Fruit fly (Drosophila melanogaster) Kc167 (cell line): ENCODE data around the gene CG12811.

Source experiments
- Myc ChIP-seq: fragments of >200 bp; optimal IDR thresholded peaks from 2 replicates; lab custom pipeline; 2017; ENCODE audit warnings: missing external identifiers
- Sin3A ChIP-seq: fragments of >200 bp; optimal IDR thresholded peaks from 2 replicates; lab custom pipeline; 2018; ENCODE audit warnings: missing external identifiers
- h ChIP-seq: fragments of >200 bp; optimal IDR thresholded peaks from 3 replicates; lab custom pipeline; 2018; ENCODE audit warnings: missing external identifiers
- insv ChIP-seq: fragments of >200 bp; optimal IDR thresholded peaks from 3 replicates; lab custom pipeline; 2018; ENCODE audit warnings: missing external identifiers
- psq ChIP-seq: fragments of >200 bp; optimal IDR thresholded peaks from 2 replicates; lab custom pipeline; 2017; ENCODE audit warnings: missing external identifiers
- ttk ChIP-seq: sonication (Bioruptor generic); optimal IDR thresholded peaks from 2 replicates; lab custom pipeline; 2017; ENCODE audit warnings: missing external identifiers

Gene CG12811

DNA sequence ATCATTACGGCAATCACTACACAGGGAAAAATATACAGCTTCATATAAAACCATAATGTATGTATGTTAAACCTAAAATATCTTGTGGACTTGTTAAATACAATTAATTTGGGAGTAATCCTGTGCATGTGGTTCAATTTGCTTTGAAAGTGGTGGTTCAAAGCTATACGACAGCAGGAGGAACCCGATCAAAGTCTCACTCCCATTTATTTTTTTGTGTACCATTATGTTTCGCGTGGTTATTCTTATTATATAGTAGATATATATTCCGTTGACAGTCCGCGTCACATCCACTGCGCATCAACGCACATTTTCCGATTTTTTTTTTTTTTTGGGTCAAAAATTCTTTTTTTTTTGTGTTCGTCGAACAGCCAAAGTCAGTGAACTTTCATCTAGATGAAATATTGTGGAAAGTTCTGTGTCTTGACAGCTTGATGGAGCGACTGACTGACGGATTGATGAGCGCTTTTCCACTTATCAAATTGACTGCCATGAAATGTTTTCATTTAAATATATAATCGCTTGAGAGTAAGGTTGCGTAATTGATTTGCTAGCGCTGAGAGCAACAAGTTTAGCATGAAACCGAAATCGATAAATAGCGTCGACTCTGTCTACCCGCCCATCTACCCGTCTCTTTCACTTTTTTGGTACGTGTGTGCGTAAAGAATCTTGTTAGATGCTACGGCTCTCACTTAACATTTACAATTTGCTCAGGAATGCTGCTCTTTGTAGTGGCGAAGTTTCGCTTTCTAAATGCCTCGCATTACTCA lies 15.5 kb downstream of the CG12811 start:
- no peak for TF ChIP-seq insv (lab: Kevin White, UChicago)

DNA sequence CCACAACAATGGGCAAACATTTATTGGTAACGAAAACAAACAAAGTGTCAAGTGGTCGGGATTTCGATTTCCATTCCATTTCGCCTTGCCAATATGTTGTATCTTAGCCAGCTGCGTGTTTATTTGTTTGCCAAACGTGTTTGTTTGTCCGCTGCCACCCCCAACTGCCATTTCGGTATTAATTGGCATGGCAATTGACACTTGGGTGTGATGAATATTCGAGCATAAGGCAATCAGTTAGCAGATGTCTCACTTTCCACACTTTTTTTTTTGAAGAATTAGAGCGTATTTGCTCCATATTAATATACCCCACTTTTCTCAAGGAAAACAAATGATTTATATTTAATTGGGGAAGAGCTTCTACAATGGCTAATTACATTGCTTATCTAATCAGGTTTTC lies 17.1 kb downstream of the CG12811 start:
- TF ChIP-seq insv (lab: Kevin White, UChicago) (no peak), ttk (no peak), psq (no peak), h (lab: Kevin White, UChicago) (no peak), Sin3A (lab: Kevin White, UChicago) (no peak), Myc (lab: Kevin White, UChicago) (no peak)

DNA sequence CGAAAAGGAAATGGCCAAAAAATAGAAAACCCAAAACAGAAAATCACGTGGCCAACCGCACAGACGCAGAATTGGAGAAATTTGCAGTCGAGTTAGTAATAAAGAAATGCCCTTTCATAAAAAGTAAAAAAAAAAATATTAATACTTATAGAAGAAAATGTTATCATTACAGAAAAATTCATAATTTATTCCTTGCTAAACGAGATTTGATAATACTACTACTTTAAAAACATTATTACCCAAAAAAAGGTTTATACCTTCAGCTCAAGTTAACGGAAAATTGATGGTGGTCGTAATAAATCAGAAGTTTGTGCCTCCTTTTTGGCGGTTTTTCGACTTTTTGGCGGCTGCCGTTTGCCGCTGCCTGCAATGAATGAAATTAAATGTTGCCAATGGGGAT lies 20.2 kb downstream of the CG12811 start:
- TF ChIP-seq ttk (no peak), insv (lab: Kevin White, UChicago) (no peak), psq (no peak), Myc (lab: Kevin White, UChicago) (no peak), Sin3A (lab: Kevin White, UChicago) (no peak), h (lab: Kevin White, UChicago) (no peak)

DNA sequence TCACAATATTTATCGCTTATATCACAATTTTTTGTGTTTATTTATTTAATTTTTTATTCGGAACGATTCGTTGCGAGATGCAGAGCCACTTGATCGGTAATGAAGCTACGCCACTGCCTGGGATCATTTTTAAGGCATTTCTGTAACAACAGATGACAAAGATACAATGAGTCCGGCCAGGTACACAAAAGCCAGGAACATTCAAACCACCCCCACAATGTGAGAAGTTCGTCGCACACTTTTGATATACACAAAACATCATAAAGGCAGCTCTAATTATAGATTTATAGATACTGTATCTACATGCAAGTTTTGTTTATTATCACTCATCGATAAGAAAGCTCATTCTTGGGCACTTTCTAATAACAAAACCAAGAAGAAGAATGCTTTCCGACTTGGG lies 23.5 kb downstream of the CG12811 start, which contains the start of gene CG31407:
Gene CG31407, minus strand, starts transcription at position 101 of the 400 bp plus-strand sequence.
- TF ChIP-seq ttk = no peak
- no peak for TF ChIP-seq Myc (lab: Kevin White, UChicago)
- TF ChIP-seq psq = no peak
- TF ChIP-seq Sin3A (lab: Kevin White, UChicago) = no peak
- TF ChIP-seq insv (lab: Kevin White, UChicago) = no peak
- TF ChIP-seq h (lab: Kevin White, UChicago) = no peak

DNA sequence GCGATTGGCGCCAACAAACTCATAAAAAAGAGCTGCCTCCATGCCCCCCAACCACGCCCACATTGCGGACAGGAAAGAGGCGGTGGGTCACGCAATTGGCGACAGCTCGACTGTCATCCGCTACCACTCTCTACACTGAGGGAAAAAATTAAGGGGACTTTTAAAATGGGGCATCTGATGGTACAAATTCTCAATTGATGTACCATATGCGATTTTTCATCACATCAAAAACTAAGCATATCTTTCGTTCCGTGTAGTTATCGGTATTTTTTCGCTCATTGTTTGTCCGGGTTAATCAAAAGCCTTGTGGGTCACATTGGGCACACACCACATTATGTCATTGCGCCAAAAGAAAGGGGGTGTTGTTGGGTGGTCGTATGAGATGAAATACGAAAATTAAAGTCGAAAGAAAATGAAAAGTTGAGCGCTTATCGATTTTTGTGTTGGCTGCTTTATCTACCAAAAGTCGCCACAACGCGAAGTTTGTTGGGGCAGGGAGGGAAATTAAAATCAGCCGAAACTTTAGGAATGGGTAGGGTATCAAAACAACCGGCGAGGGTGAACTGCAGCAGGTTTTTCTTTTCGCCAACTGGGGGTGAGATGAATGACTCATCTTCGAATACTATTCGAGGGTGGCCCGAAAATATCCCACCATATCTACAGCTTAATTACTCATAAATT lies 24.4 kb downstream of the CG12811 start:
- TF ChIP-seq insv (lab: Kevin White, UChicago) (no peak), ttk (no peak), Myc (lab: Kevin White, UChicago) (no peak), h (lab: Kevin White, UChicago) (no peak)

DNA sequence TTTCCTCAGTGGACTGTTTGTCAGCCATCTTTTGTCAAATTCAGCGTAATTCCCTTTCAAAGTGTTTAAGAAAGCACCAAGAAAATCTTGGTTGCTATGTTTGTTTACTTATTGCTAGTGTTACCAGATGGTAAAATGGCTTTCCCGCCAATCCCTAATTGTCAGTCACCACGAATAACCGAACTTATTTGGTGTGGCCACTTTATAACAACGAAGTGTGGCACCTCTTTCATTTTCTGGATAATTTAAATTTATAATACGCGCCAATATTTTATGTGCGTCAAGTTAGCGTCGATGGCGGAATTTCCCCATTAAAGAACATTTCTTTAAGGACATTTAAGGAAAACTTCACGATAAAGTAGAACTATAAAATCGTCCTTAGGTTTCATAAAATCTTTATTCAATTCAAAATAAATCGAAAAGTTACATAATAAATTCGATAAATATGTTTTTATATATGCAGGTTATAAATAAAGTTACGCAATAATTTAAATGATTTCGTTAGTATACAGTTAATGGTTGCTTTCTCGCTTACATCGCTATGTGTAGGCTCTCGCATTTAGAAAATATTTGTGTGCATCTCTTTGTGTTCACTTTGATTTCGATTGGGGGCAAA lies 47.3 kb downstream of the CG12811 start, which contains the start of gene CG5359:
Gene CG5359, minus strand, starts transcription at position 103 of the 616 bp plus-strand sequence.
- TF ChIP-seq Sin3A (lab: Kevin White, UChicago) = no peak
- TF ChIP-seq Myc (lab: Kevin White, UChicago) = no peak
- TF ChIP-seq h (lab: Kevin White, UChicago) = no peak
- no peak for TF ChIP-seq ttk
- no peak for TF ChIP-seq psq
